Fruit fly (Drosophila melanogaster): ENCODE results near the gene CG15892.

The CG15892 gene

dm6 chrX:6330369-6330949 lies 36.3 kb upstream of the CG15892 start, which contains the start of gene CG42240 (continued):
- peak; percentile 61 for TF ChIP-seq slou (GFP tag; optimal IDR thresholded peaks at IDR 0.05)
- TF ChIP-seq CG6683 (GFP tag; optimal IDR thresholded peaks at IDR 0.05) = peak; percentile 81
- peak; percentile 81 for TF ChIP-seq Abd-B (GFP tag; optimal IDR thresholded peaks at IDR 0.05)
- TF ChIP-seq tll (GFP tag; optimal IDR thresholded peaks at IDR 0.05) = peak in 1 of 2 experiments; percentile 14
- peak; percentile 95 for TF ChIP-seq gem (tag; optimal IDR thresholded peaks at IDR 0.05)
- TF ChIP-seq CG14667 (GFP tag; IDR thresholded peaks at IDR 0.05) = peak; percentile 67; the same call in 1 of the 2 replicates
- TF ChIP-seq bigmax (GFP tag; optimal IDR thresholded peaks at IDR 0.05) = no peak
- peak; percentile 51; the same call in 1 of the 2 replicates for TF ChIP-seq CG17328 (GFP tag; IDR thresholded peaks at IDR 0.05)
- TF ChIP-seq CG18764 (GFP tag; optimal IDR thresholded peaks at IDR 0.05) = peak; percentile 85
- TF ChIP-seq dpn (GFP tag; optimal IDR thresholded peaks at IDR 0.05) = peak; percentile 75 to 89
- peak; percentile 88 for TF ChIP-seq CG15011 (GFP tag; optimal IDR thresholded peaks at IDR 0.05)
- no peak for TF ChIP-seq Sin3A (optimal IDR thresholded peaks at IDR 0.05)
- peak; percentile 60 for TF ChIP-seq H2.0 (GFP tag; IDR thresholded peaks at IDR 0.05)
- TF ChIP-seq jigr1 (GFP tag; IDR thresholded peaks at IDR 0.05) = peak; percentile 67; the same call in 2 of the 3 replicates
- TF ChIP-seq CG12155 (GFP tag; optimal IDR thresholded peaks at IDR 0.05) = peak; percentile 75
- TF ChIP-seq tin (GFP tag; optimal IDR thresholded peaks at IDR 0.05) = peak; percentile 90
- no peak for TF ChIP-seq pfk (GFP tag; optimal IDR thresholded peaks at IDR 0.05)
- peak; percentile 77 for TF ChIP-seq ttk (GFP tag; IDR thresholded peaks at IDR 0.05)
- peak; percentile 93 for TF ChIP-seq Sox102F (GFP tag; optimal IDR thresholded peaks at IDR 0.05)
- peak; percentile 65 for TF ChIP-seq Dad (GFP tag; optimal IDR thresholded peaks at IDR 0.05)
- peak; percentile 81 for TF ChIP-seq pho (GFP tag; optimal IDR thresholded peaks at IDR 0.05)
- peak; percentile 67 for TF ChIP-seq CG4730 (GFP tag; IDR thresholded peaks at IDR 0.05)
- peak; percentile 77 for TF ChIP-seq maf-S (GFP tag; optimal IDR thresholded peaks at IDR 0.05)
- TF ChIP-seq CG8089 (GFP tag; optimal IDR thresholded peaks at IDR 0.05) = peak; percentile 57
- peak; percentile 88 for TF ChIP-seq ems (GFP tag; optimal IDR thresholded peaks at IDR 0.05)
- no peak for TF ChIP-seq CG2199 (GFP tag; IDR thresholded peaks at IDR 0.05)
- TF ChIP-seq sens (GFP tag) = peak; percentile 99
- TF ChIP-seq CG13624 (GFP tag; optimal IDR thresholded peaks at IDR 0.05) = peak; percentile 63
- TF ChIP-seq grau (tag; optimal IDR thresholded peaks at IDR 0.05) = peak; percentile 92
- TF ChIP-seq CG9215 (GFP tag; IDR thresholded peaks at IDR 0.05) = peak; percentile 78
- peak; percentile 88 for TF ChIP-seq CG13775 (GFP tag; optimal IDR thresholded peaks at IDR 0.05)
- TF ChIP-seq CG12942 (GFP tag; optimal IDR thresholded peaks at IDR 0.05) = peak; percentile 81
- TF ChIP-seq CG11695 (GFP tag; IDR thresholded peaks at IDR 0.05) = peak; percentile 92
- peak; percentile 81 to 82 for TF ChIP-seq Pdp1 (GFP tag; optimal IDR thresholded peaks at IDR 0.05)
- peak; percentile 83 for TF ChIP-seq Xrp1 (GFP tag; IDR thresholded peaks at IDR 0.05)
- TF ChIP-seq nom (GFP tag; optimal IDR thresholded peaks at IDR 0.05) = peak; percentile 83
- peak; percentile 96 for TF ChIP-seq CG12659 (GFP tag; optimal IDR thresholded peaks at IDR 0.05)
- TF ChIP-seq CG4360 (GFP tag; IDR thresholded peaks at IDR 0.05) = 0 out of 2 replicates have a peak, but pooled peaks have one; percentile 16
- peak; percentile 81 for TF ChIP-seq CG12299 (tag; optimal IDR thresholded peaks at IDR 0.05)
- TF ChIP-seq CG10959 (GFP tag; IDR thresholded peaks at IDR 0.05) = no peak
- peak; percentile 92 for TF ChIP-seq CG2875 (GFP tag; optimal IDR thresholded peaks at IDR 0.05)
- TF ChIP-seq Xbp1 (GFP tag; optimal IDR thresholded peaks at IDR 0.05) = peak; percentile 91
- TF ChIP-seq CG6854 (GFP tag; optimal IDR thresholded peaks at IDR 0.05) = peak; percentile 91
- TF ChIP-seq YL-1 (GFP tag; optimal IDR thresholded peaks at IDR 0.05) = peak; percentile 82
- TF ChIP-seq CG4282 (GFP tag; optimal IDR thresholded peaks at IDR 0.05) = no peak
- peak; percentile 58; the same call in 1 of the 3 replicates for TF ChIP-seq ase (GFP tag; IDR thresholded peaks at IDR 0.05)
- peak; percentile 89 for TF ChIP-seq CG10654 (GFP tag; optimal IDR thresholded peaks at IDR 0.05)
- TF ChIP-seq shn (GFP tag; optimal IDR thresholded peaks at IDR 0.05) = peak; percentile 48
- peak; percentile 94 for TF ChIP-seq CG11504 (tag; optimal IDR thresholded peaks at IDR 0.05)
- no peak for TF ChIP-seq Neu2 (GFP tag; optimal IDR thresholded peaks at IDR 0.05; ENCODE audit: borderline replicate concordance)
